Worm (Caenorhabditis elegans) whole organism, L1 larva: ENCODE measurements around the gene ZK896.1.
A peak's percentile ranks its signal among the peaks of the same experiment; 100 is the strongest.

ENCODE experiments used
- mep-1 ChIP-seq: fragments of 150-350 bp; optimal IDR thresholded peaks from 2 replicates; lab custom pipeline; 2014; ENCODE audit warnings: missing biosample characterization, missing genetic modification characterization
- tlp-1 ChIP-seq: fragments of 150-350 bp; optimal IDR thresholded peaks from 2 replicates; lab custom pipeline; 2014; ENCODE audit warnings: missing biosample characterization, missing genetic modification characterization

- no peak for TF ChIP-seq tlp-1 (tag; lab: Kevin White, UChicago)
- TF ChIP-seq mep-1 (tag; lab: Kevin White, UChicago): peak; percentile 28
Observed at ce11 chrIV:12840348-12840747, 34.8 kb downstream of the ZK896.1 start.
